Fruit fly (Drosophila melanogaster): Measurements from ENCODE around the gene rut.

DNA sequence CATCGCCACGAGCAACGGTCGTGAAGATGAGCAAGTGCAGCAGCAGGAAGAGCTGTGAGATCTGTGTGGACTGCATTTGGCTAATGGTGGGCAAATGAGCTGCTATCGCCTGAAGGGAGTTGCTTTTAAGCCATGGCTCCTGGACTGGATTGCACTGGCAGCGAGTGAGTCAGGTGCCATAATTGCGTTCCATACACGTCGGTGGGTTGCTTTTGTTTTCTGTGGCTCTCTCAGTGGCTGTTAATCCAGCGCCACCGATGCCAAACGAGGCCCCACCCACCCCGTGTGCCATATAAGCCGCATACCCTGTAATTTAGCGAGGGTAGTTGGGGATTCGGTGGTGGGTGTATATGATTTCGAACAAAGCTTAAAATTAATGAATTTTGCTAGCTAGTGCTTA lies 18.8 kb upstream of the rut start, which contains the start of gene CG12539:
- TF ChIP-seq CG7101 (tag; optimal IDR thresholded peaks at IDR 0.05) (no peak), kay (GFP tag; ENCODE audit: borderline replicate concordance) (no peak), CG11617 (GFP tag; optimal IDR thresholded peaks at IDR 0.05) (no peak), toe (GFP tag; optimal IDR thresholded peaks at IDR 0.05) (no peak), CG33017 (tag; optimal IDR thresholded peaks at IDR 0.05) (no peak), CG12768 (GFP tag; optimal IDR thresholded peaks at IDR 0.05) (no peak), CG14711 (tag; optimal IDR thresholded peaks at IDR 0.05) (no peak), bab1 (GFP tag; optimal IDR thresholded peaks at IDR 0.05) (no peak), cic (GFP tag; optimal IDR thresholded peaks at IDR 0.05) (no peak), ovo (GFP tag; optimal IDR thresholded peaks at IDR 0.05) (no peak), Clk (GFP tag; optimal IDR thresholded peaks at IDR 0.05) (no peak), Crg-1 (GFP tag; optimal IDR thresholded peaks at IDR 0.05) (no peak), pad (GFP tag; optimal IDR thresholded peaks at IDR 0.05) (no peak), tj (GFP tag; optimal IDR thresholded peaks at IDR 0.05) (no peak)

All from whole organism, adult.